Worm (Caenorhabditis elegans) whole organism, L1 larva: ENCODE data around the gene K11H12.10.

Experiments
- C16A3.4 ChIP-seq: fragments of 150-350 bp; optimal IDR thresholded peaks from 2 replicates; lab custom pipeline; 2014; ENCODE audit warnings: missing biosample characterization, missing genetic modification characterization
- F16B12.6 ChIP-seq: fragments of 150-350 bp; optimal IDR thresholded peaks from 2 replicates; lab custom pipeline; 2014; ENCODE audit warnings: missing biosample characterization, missing genetic modification characterization
- Y116A8C.19 ChIP-seq: sonication (generic microtip); optimal IDR thresholded peaks from 2 replicates; lab custom pipeline; 2016; ENCODE audit warnings: missing compliant biosample characterization, missing genetic modification characterization, borderline replicate concordance
- alr-1 ChIP-seq: fragments of 200-800 bp; sonication (Bioruptor generic); optimal IDR thresholded peaks from 2 replicates; lab custom pipeline; 2018; ENCODE audit warnings: borderline replicate concordance, mild to moderate bottlenecking, missing genetic modification characterization, missing compliant biosample characterization
- aly-2 ChIP-seq: fragments of 150-350 bp; optimal IDR thresholded peaks from 2 replicates; lab custom pipeline; 2014; ENCODE audit warnings: missing biosample characterization, missing genetic modification characterization
- ama-1 ChIP-seq: fragments of 150-350 bp; optimal IDR thresholded peaks from 2 replicates; lab custom pipeline; 2014
- blmp-1 ChIP-seq: fragments of 150-350 bp; optimal IDR thresholded peaks from 2 replicates; lab custom pipeline; 2014; ENCODE audit warnings: missing biosample characterization, missing genetic modification characterization
- ceh-82 ChIP-seq, 3 experiments: fragments of 150-350 bp in 1 of 3; sonication (generic microtip) in 2 of 3; optimal IDR thresholded peaks; 2 replicates each; lab custom pipeline; 2014 to 2017; ENCODE audit warnings: missing biosample characterization in 3 of 3, missing genetic modification characterization in 3 of 3
- ceh-88 ChIP-seq: fragments of 200-800 bp; sonication (Bioruptor generic); IDR thresholded peaks from 2 replicates; pipeline ENCODE4 v1.3.6; 2022; ENCODE audit warnings: missing genetic modification characterization, missing compliant biosample characterization
- ceh-90 ChIP-seq: sonication (generic microtip); optimal IDR thresholded peaks from 2 replicates; lab custom pipeline; 2016; ENCODE audit warnings: missing genetic modification characterization, missing compliant biosample characterization
- dpl-1 ChIP-seq, 3 experiments: fragments of 150-350 bp in 2 of 3; sonication (generic microtip) in 1 of 3; optimal IDR thresholded peaks; 2 replicates each; lab custom pipeline; 2014 to 2017; ENCODE audit warnings: missing biosample characterization in 3 of 3, missing genetic modification characterization in 3 of 3, missing genetic modification reagents in 3 of 3
- dsc-1 ChIP-seq: sonication (generic microtip); optimal IDR thresholded peaks from 2 replicates; lab custom pipeline; 2016; ENCODE audit warnings: mild to moderate bottlenecking, missing genetic modification characterization, missing compliant biosample characterization
- efl-1 ChIP-seq, 4 experiments: fragments of 150-350 bp; optimal IDR thresholded peaks in 3 of 4; peaks in 1 of 4; 1 replicate in 1 of 4; 2 replicates in 3 of 4; lab custom pipeline; 2014; ENCODE audit warnings: missing biosample characterization in 2 of 4, missing genetic modification characterization in 2 of 4, missing genetic modification reagents in 2 of 4
- efl-3 ChIP-seq: fragments of 200-800 bp; sonication (Bioruptor generic); optimal IDR thresholded peaks from 2 replicates; lab custom pipeline; 2018; ENCODE audit warnings: mild to moderate bottlenecking, missing genetic modification characterization, missing compliant biosample characterization
- egl-13 ChIP-seq: sonication (generic microtip); optimal IDR thresholded peaks from 2 replicates; lab custom pipeline; 2016; ENCODE audit warnings: missing genotype, missing genetic modification reagents, missing genetic modification characterization, missing compliant biosample characterization
- elt-3 ChIP-seq, 6 experiments: fragments of 150-350 bp in 1 of 6; sonication (generic microtip); optimal IDR thresholded peaks; 2 replicates each; lab custom pipeline; 2017 to 2018; ENCODE audit warnings: missing biosample characterization in 6 of 6, missing genetic modification characterization in 6 of 6, inconsistent platforms in 1 of 6
- fkh-10 ChIP-seq: sonication (generic microtip); optimal IDR thresholded peaks from 2 replicates; lab custom pipeline; 2017; ENCODE audit warnings: missing biosample characterization, missing genetic modification reagents, missing genetic modification characterization
- fkh-4 ChIP-seq: sonication (generic microtip); optimal IDR thresholded peaks from 2 replicates; lab custom pipeline; 2016; ENCODE audit warnings: missing compliant biosample characterization, missing genetic modification characterization, borderline replicate concordance
- fkh-8 ChIP-seq: sonication (generic microtip); optimal IDR thresholded peaks from 2 replicates; lab custom pipeline; 2016; ENCODE audit warnings: mild to moderate bottlenecking, missing genetic modification characterization, missing compliant biosample characterization
- grh-1 ChIP-seq: fragments of 200-800 bp; sonication (Bioruptor generic); IDR thresholded peaks from 2 replicates; pipeline ENCODE4 v1.3.6; 2022; ENCODE audit warnings: missing genetic modification reagents, missing genetic modification characterization, missing compliant biosample characterization
- jun-1 ChIP-seq: fragments of 150-350 bp; optimal IDR thresholded peaks from 2 replicates; lab custom pipeline; 2014; ENCODE audit warnings: missing biosample characterization, missing genetic modification reagents, missing genetic modification characterization
- lin-14 ChIP-seq: fragments of 200-800 bp; sonication (Bioruptor generic); optimal IDR thresholded peaks from 2 replicates; lab custom pipeline; 2018; ENCODE audit warnings: mild to moderate bottlenecking, missing genetic modification characterization, moderate library complexity, missing compliant biosample characterization
- lin-15B ChIP-seq: fragments of 150-350 bp; sonication (generic microtip); optimal IDR thresholded peaks from 3 replicates; lab custom pipeline; 2014; ENCODE audit warnings: missing biosample characterization, missing genetic modification characterization
- lin-35 ChIP-seq, 2 experiments: fragments of 150-350 bp; optimal IDR thresholded peaks; 2 replicates each; lab custom pipeline; 2014; ENCODE audit warnings: missing biosample characterization in 2 of 2, missing genetic modification characterization in 2 of 2, missing genetic modification reagents in 2 of 2
- lin-39 ChIP-seq: fragments of 150-350 bp; optimal IDR thresholded peaks from 2 replicates; lab custom pipeline; 2014; ENCODE audit warnings: missing biosample characterization, missing genetic modification reagents, missing genetic modification characterization
- lsy-2 ChIP-seq, 2 experiments: fragments of 150-350 bp; optimal IDR thresholded peaks; 2 replicates each; lab custom pipeline; 2014; ENCODE audit warnings: missing biosample characterization in 2 of 2, missing genetic modification characterization in 2 of 2
- mab-9 ChIP-seq: fragments of 200-800 bp; sonication (Bioruptor generic); IDR thresholded peaks from 2 replicates; pipeline ENCODE4 v1.3.6; 2022; ENCODE audit warnings: missing genetic modification reagents, missing genetic modification characterization, missing compliant biosample characterization
- mef-2 ChIP-seq: fragments of 150-350 bp; optimal IDR thresholded peaks from 2 replicates; lab custom pipeline; 2014; ENCODE audit warnings: missing biosample characterization, missing genetic modification characterization
- mep-1 ChIP-seq: fragments of 150-350 bp; optimal IDR thresholded peaks from 2 replicates; lab custom pipeline; 2014; ENCODE audit warnings: missing biosample characterization, missing genetic modification characterization
- nhr-47 ChIP-seq: sonication (generic microtip); optimal IDR thresholded peaks from 2 replicates; lab custom pipeline; 2016; ENCODE audit warnings: mild to moderate bottlenecking, missing genetic modification characterization, moderate library complexity, missing compliant biosample characterization
- nhr-71 ChIP-seq: sonication (generic microtip); optimal IDR thresholded peaks from 2 replicates; lab custom pipeline; 2016; ENCODE audit warnings: mild to moderate bottlenecking, missing genetic modification characterization, moderate library complexity, missing compliant biosample characterization
- nhr-77 ChIP-seq: fragments of 150-350 bp; optimal IDR thresholded peaks from 2 replicates; lab custom pipeline; 2014; ENCODE audit warnings: missing biosample characterization, missing genetic modification characterization
- nhr-85 ChIP-seq: sonication (generic microtip); peaks from one replicate; lab custom pipeline; 2016; ENCODE audit warnings: missing genetic modification characterization, inconsistent platforms, missing compliant biosample characterization
- nhr-90 ChIP-seq: sonication (generic microtip); optimal IDR thresholded peaks from 2 replicates; lab custom pipeline; 2016; ENCODE audit warnings: mild to moderate bottlenecking, missing genetic modification characterization, missing compliant biosample characterization; ENCODE audit not compliant: poor library complexity
- pag-3 ChIP-seq: sonication (generic microtip); optimal IDR thresholded peaks from 2 replicates; lab custom pipeline; 2017; ENCODE audit warnings: missing genetic modification characterization, mild to moderate bottlenecking, missing compliant biosample characterization, antibody characterized with exemption, borderline replicate concordance; ENCODE audit not compliant: insufficient read depth
- pqm-1 ChIP-seq: sonication (generic microtip); optimal IDR thresholded peaks from 3 replicates; lab custom pipeline; 2017; ENCODE audit warnings: missing biosample characterization, missing genetic modification characterization
- snpc-4 ChIP-seq: fragments of 150-350 bp; optimal IDR thresholded peaks from 2 replicates; lab custom pipeline; 2014; ENCODE audit warnings: missing biosample characterization, missing genetic modification characterization
- snu-23 ChIP-seq: sonication (generic microtip); optimal IDR thresholded peaks from 2 replicates; lab custom pipeline; 2016; ENCODE audit warnings: missing genetic modification characterization, missing compliant biosample characterization
- tbx-2 ChIP-seq: sonication (generic microtip); optimal IDR thresholded peaks from 2 replicates; lab custom pipeline; 2016; ENCODE audit warnings: missing genetic modification characterization, missing compliant biosample characterization
- unc-130 ChIP-seq: fragments of 150-350 bp; optimal IDR thresholded peaks from 2 replicates; lab custom pipeline; 2017; ENCODE audit warnings: missing biosample characterization, missing genetic modification characterization, inconsistent platforms
- unc-86 ChIP-seq: sonication (generic microtip); optimal IDR thresholded peaks from 2 replicates; lab custom pipeline; 2016; ENCODE audit warnings: missing genetic modification characterization, missing compliant biosample characterization
- vab-15 ChIP-seq: sonication (generic microtip); optimal IDR thresholded peaks from 2 replicates; lab custom pipeline; 2017; ENCODE audit warnings: missing genotype, mild to moderate bottlenecking, missing genetic modification characterization, missing compliant biosample characterization
- xbp-1 ChIP-seq: sonication (generic microtip); optimal IDR thresholded peaks from 2 replicates; lab custom pipeline; 2016; ENCODE audit warnings: missing genetic modification characterization, missing compliant biosample characterization
- zag-1 ChIP-seq: fragments of 150-350 bp; optimal IDR thresholded peaks from 2 replicates; lab custom pipeline; 2014; ENCODE audit warnings: missing biosample characterization, missing genetic modification characterization
- ztf-11 ChIP-seq, 2 experiments: sonication (generic microtip); optimal IDR thresholded peaks; 2 replicates each; lab custom pipeline; 2016 to 2017; ENCODE audit warnings: missing genetic modification characterization in 2 of 2, missing biosample characterization in 1 of 2, missing compliant biosample characterization in 1 of 2
- ztf-4 ChIP-seq: fragments of 150-350 bp; optimal IDR thresholded peaks from 2 replicates; lab custom pipeline; 2014; ENCODE audit warnings: missing biosample characterization, missing genetic modification characterization

Gene K11H12.10

DNA sequence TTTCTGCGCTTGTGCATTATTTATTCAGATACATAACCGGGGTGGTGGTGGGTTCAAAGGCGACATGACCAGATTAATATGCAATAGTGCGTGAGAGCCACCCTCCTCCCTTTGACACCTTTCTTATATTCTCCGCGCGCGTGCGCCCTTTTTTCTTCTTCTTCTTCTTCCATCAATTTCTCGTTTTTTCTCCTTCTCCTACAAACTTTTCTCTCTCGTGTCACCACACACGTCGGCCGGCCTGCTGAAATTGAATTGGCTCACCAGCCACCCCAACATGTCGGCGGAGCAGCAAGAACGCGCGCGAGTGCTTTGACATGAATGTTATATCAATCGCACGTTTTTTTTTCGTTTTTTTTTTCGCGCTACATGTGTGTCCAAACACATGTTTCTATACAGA is 16.3 kb upstream of the K11H12.10 start:
- peak; percentile 67 for TF ChIP-seq fkh-8 (tag; lab: Kevin White, UChicago)
- peak; percentile 4 for TF ChIP-seq snu-23
- peak; percentile 33 for TF ChIP-seq dsc-1 (tag; lab: Kevin White, UChicago)
- TF ChIP-seq aly-2 (tag; lab: Kevin White, UChicago): no peak
- TF ChIP-seq nhr-71 (tag; lab: Kevin White, UChicago): peak; percentile 33
- no peak for TF ChIP-seq unc-130
- no peak for TF ChIP-seq vab-15 (tag; lab: Kevin White, UChicago)
- peak in 1 of 3 experiments; percentile 42 for TF ChIP-seq ceh-82 (tag; optimal IDR thresholded peaks at IDR 0.05; lab: Kevin White, UChicago)
- peak; percentile 42 for TF ChIP-seq nhr-47 (tag; lab: Kevin White, UChicago)
- TF ChIP-seq snpc-4 (tag; lab: Kevin White, UChicago): no peak
- peak; percentile 64 for TF ChIP-seq lin-14 (GFP tag; lab: Kevin White, UChicago)
- TF ChIP-seq efl-3 (GFP tag; lab: Kevin White, UChicago): no peak
- TF ChIP-seq lsy-2 (tag; optimal IDR thresholded peaks at IDR 0.05; lab: Kevin White, UChicago): peak in 1 of 2 experiments; percentile 32
- TF ChIP-seq egl-13: peak; percentile 0
- TF ChIP-seq unc-86 (tag; lab: Kevin White, UChicago): peak; percentile 64
- peak; percentile 7 for TF ChIP-seq fkh-10 (GFP tag; lab: Kevin White, UChicago)
- TF ChIP-seq fkh-4 (tag; lab: Kevin White, UChicago): no peak
- no peak for TF ChIP-seq dpl-1 (GFP tag; optimal IDR thresholded peaks at IDR 0.05; lab: Kevin White, UChicago)

DNA sequence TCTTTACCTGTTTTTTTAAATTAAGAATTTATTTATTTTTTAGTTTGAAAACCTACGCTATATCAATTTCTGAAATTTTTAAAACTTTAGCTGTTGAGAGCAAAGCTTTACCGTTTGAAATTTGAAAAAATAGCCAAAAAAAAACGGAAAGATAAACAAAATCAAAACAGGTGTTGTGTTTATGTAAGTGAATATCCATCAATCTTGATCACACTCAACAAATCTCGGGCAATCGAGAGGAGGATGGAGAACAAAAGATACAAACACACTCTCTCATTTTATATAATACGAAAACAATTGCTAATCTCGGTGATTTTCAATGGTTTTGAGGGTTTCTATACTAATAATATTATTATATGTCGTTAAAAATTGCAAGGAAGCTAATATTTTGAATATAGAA is 14.3 kb upstream of the K11H12.10 start:
- TF ChIP-seq dsc-1 (tag; lab: Kevin White, UChicago) (peak; percentile 61), ceh-88 (GFP tag; lab: Robert Waterston, UW) (no peak), lin-39 (tag; lab: Kevin White, UChicago) (peak; percentile 20), Y116A8C.19 (tag; lab: Kevin White, UChicago) (no peak), blmp-1 (peak; percentile 15), ceh-90 (no peak)
- TF ChIP-seq, all 84 proteins: peak for 3

DNA sequence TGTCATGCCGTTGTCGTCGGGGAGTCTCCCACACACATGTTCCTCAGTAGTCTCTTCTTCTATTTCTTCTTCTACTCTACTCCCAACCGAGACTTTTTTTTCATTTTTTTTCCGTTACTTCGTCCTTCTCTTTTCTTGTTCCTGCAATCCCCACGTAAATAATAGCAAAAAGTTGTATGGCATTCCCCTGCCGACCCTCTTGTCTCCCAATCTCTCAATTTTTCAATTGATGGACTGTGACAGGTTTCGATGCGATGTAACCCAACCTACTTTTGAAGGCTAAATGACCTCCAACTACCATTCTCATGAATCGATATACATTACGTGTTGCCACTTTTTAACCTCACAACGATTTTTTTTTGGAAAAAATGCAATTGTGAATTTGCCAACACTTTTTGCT is 11.8 kb upstream of the K11H12.10 start:
- TF ChIP-seq pag-3 (peak; percentile 94), grh-1 (no peak), lin-35 (GFP tag; optimal IDR thresholded peaks at IDR 0.05; lab: Kevin White, UChicago) (peak in 1 of 2 experiments; percentile 0), dsc-1 (tag; lab: Kevin White, UChicago) (peak; percentile 42), lsy-2 (tag; optimal IDR thresholded peaks at IDR 0.05; lab: Kevin White, UChicago) (peak in 1 of 2 experiments; percentile 54), blmp-1 (peak; percentile 63), jun-1 (tag; lab: Kevin White, UChicago) (no peak), nhr-77 (tag; lab: Kevin White, UChicago) (no peak), elt-3 (tag; optimal IDR thresholded peaks at IDR 0.05; lab: Kevin White, UChicago) (peak in 1 of 6 experiments; percentile 47), zag-1 (no peak), lin-14 (GFP tag; lab: Kevin White, UChicago) (peak; percentile 82), efl-1 (optimal IDR thresholded peaks at IDR 0.05; lab: Kevin White, UChicago) (no peak), efl-1 (GFP tag; optimal IDR thresholded peaks at IDR 0.05 in 1 of 2; lab: Kevin White, UChicago) (peak in 1 of 2 experiments; percentile 45), mep-1 (tag; lab: Kevin White, UChicago) (peak; percentile 60), nhr-85 (tag; lab: Kevin White, UChicago) (peak; percentile 85), snu-23 (peak; percentile 37)
- TF ChIP-seq, all 84 proteins: peak for 11

DNA sequence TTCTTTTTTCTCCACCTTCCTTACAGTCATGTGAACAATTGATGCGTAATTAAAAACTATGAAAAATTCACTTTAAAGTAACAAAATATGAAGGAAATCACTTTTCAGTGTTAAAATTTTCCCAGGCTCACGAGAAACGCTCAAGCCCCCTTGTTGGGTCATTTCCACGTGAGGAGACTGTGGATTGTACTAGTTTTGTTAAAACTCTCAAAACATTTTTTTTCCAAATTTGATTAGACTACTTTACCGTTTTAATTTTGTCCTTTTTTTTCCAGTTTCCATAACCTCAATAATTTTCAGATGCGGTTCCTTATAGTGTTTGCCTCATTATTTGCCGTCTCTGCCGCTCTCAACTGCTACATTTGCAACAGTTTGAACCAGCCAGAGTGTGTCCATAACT is 10.7 kb upstream of the K11H12.10 start, which contains the start of gene K11H12.7:
Gene K11H12.7 (plus strand): TSS at position 301 of the 400 bp plus-strand sequence.
- TF ChIP-seq mab-9 (no peak), nhr-90 (no peak), xbp-1 (tag; lab: Kevin White, UChicago) (no peak), C16A3.4 (tag; lab: Kevin White, UChicago) (no peak), fkh-10 (GFP tag; lab: Kevin White, UChicago) (no peak), F16B12.6 (tag; lab: Kevin White, UChicago) (no peak), mef-2 (tag; lab: Kevin White, UChicago) (no peak), aly-2 (tag; lab: Kevin White, UChicago) (no peak), pqm-1 (no peak), ama-1 (lab: Kevin White, UChicago) (no peak), tbx-2 (tag; lab: Kevin White, UChicago) (no peak), ztf-11 (tag; optimal IDR thresholded peaks at IDR 0.05; lab: Kevin White, UChicago) (no peak), nhr-47 (tag; lab: Kevin White, UChicago) (no peak), alr-1 (tag; lab: Kevin White, UChicago) (no peak), lin-15B (tag; lab: Kevin White, UChicago) (no peak), ztf-4 (no peak), blmp-1 (no peak), unc-86 (tag; lab: Kevin White, UChicago) (no peak)
